Fruit fly (Drosophila melanogaster) Kc167 (cell line): ENCODE data around the gene CG5866.

Experiments
- Myc ChIP-seq: fragments of >200 bp; optimal IDR thresholded peaks from 2 replicates; lab custom pipeline; 2017; ENCODE audit warnings: missing external identifiers
- Sin3A ChIP-seq: fragments of >200 bp; optimal IDR thresholded peaks from 2 replicates; lab custom pipeline; 2018; ENCODE audit warnings: missing external identifiers
- h ChIP-seq: fragments of >200 bp; optimal IDR thresholded peaks from 3 replicates; lab custom pipeline; 2018; ENCODE audit warnings: missing external identifiers
- insv ChIP-seq: fragments of >200 bp; optimal IDR thresholded peaks from 3 replicates; lab custom pipeline; 2018; ENCODE audit warnings: missing external identifiers
- psq ChIP-seq: fragments of >200 bp; optimal IDR thresholded peaks from 2 replicates; lab custom pipeline; 2017; ENCODE audit warnings: missing external identifiers
- ttk ChIP-seq: sonication (Bioruptor generic); optimal IDR thresholded peaks from 2 replicates; lab custom pipeline; 2017; ENCODE audit warnings: missing external identifiers

Gene CG5866

dm6 chr3R:17417167-17417566, 1.6 kb downstream of the CG5866 start, which contains the start of gene CG33333:
TSS of gene CG33333 (plus strand) at chr3R:17417467.
- TF ChIP-seq insv (lab: Kevin White, UChicago): no peak

DNA sequence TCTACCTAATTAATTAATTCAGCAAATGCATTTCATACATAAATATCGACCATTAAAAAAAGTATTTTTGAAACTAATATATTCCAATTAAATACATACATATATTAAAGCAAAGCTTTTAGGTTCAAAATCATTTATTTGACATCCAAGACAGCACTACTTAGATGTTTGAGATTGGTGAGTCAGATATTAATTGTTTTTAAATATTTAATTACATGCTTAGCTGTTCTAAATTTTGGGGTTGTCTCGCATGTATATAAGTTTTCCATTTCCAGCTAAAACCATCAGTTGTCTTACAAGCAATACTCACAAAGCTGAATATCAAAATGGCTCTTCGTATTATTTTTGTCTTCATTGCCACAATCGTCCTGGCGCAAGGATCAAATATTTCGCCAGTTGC, 2.9 kb downstream of the CG5866 start, which contains the start of gene CG42834:
Gene CG42834, plus strand, starts transcription at position 301 of the 400 bp plus-strand sequence.
- TF ChIP-seq psq (lab: Kevin White, UChicago) (no peak), Myc (no peak), ttk (lab: Kevin White, UChicago) (no peak), insv (lab: Kevin White, UChicago) (no peak), Sin3A (lab: Kevin White, UChicago) (no peak), h (lab: Kevin White, UChicago) (no peak)

- TF ChIP-seq psq (lab: Kevin White, UChicago) (no peak), Sin3A (lab: Kevin White, UChicago) (no peak), insv (lab: Kevin White, UChicago) (no peak), h (lab: Kevin White, UChicago) (no peak)
Observed at dm6 chr3R:17420338-17420737, 4.8 kb downstream of the CG5866 start, which contains the start of gene CG42835. TSS of gene CG42835 (plus strand) at chr3R:17420638.

dm6 chr3R:17422102-17422501, 6.6 kb downstream of the CG5866 start, which contains the start of gene CG14332:
TSS of gene CG14332 (minus strand) at chr3R:17422202.
- TF ChIP-seq psq (lab: Kevin White, UChicago): no peak
- TF ChIP-seq Myc: no peak
- no peak for TF ChIP-seq h (lab: Kevin White, UChicago)
- TF ChIP-seq ttk (lab: Kevin White, UChicago): no peak
- TF ChIP-seq Sin3A (lab: Kevin White, UChicago): no peak
- no peak for TF ChIP-seq insv (lab: Kevin White, UChicago)

- no peak for TF ChIP-seq Sin3A (lab: Kevin White, UChicago)
- no peak for TF ChIP-seq psq (lab: Kevin White, UChicago)
- TF ChIP-seq h (lab: Kevin White, UChicago): no peak
- TF ChIP-seq Myc: no peak
Observed at dm6 chr3R:17425417-17425915, 9.9 kb downstream of the CG5866 start, which contains the start of gene cysu. TSS of gene cysu (plus strand) at chr3R:17425768.

DNA sequence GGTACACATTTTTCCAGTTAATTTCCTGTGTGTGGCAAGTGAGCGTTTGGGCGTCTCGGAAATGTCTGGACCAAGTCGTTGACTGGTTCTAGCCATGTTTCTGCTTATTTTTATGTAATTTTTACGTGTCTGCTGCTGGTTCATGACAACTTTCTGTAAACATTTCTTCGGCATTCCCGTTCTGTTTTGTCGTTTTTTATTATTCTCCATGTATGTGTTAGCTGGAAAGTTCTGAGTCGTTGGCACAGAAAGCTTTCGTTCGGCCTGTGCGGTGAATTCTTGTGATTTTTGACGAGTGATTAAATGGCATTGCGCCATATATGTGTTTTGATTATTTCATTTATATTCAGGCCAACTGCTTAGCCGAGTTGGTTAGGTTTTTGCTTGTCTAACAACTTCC, 10.7 kb downstream of the CG5866 start:
- no peak for TF ChIP-seq ttk (lab: Kevin White, UChicago)

DNA sequence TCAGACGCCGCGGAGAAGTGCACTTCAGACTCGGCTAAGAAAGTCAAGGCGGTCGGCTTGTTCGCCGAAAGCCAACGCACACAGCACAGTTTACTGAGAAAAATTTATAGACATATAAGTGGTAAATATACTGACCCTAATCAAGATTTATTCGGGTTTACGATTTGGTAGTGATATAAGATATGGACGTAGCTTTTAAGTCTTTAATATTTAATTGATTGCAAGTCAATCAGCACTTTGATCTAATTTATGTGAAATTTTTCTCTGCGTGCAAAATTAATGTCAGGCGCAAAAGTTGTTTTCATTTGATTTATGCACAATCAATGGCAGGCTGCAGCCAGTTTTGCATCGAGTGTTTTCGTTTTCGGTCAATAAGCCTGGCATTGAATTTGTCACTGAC, 14.9 kb downstream of the CG5866 start:
- TF ChIP-seq h (lab: Kevin White, UChicago) (no peak), Sin3A (lab: Kevin White, UChicago) (no peak), psq (lab: Kevin White, UChicago) (no peak), Myc (no peak), insv (lab: Kevin White, UChicago) (no peak), ttk (lab: Kevin White, UChicago) (no peak)

DNA sequence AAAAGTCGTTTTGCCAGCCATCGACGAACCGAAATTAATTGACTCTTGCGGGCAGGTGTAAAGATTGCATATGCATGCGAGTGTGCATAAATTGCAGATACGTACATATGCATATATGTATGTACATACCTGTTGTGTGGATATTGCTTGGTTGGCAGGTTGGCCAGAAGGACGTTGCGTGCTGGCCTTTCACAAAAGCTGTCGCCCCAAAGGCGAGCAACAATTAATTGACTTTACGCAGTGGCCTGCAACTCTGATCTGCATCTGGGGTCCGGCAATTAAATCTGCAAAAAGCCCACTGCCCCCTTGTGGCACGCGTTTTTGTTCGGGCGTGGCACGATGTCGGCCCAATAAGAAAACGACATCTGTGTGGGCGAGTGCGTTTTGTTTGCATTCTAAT, 17.6 kb downstream of the CG5866 start:
- TF ChIP-seq Sin3A (lab: Kevin White, UChicago): no peak
- no peak for TF ChIP-seq ttk (lab: Kevin White, UChicago)
- no peak for TF ChIP-seq h (lab: Kevin White, UChicago)
- no peak for TF ChIP-seq Myc
- no peak for TF ChIP-seq psq (lab: Kevin White, UChicago)

DNA sequence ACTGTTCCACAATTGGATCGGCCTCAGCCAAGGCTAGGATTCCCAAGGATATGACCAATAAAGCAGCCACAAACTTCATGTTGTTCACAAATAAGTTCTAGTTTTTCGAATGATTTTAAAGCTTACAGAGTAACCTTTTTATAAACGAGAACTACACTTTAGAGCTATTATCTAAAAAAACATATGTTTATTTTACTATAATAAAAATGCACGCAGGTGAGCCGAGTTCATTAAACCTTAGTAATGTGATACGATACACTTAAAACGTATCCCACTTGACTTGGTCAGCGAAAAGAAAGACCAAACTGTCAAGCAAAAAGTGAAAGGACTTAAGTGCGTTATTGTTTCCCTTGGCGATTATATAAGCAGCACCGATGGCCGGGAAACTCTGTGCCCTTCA, 18.8 kb downstream of the CG5866 start, which contains the start of gene CG44090:
Gene CG44090, minus strand, starts transcription at position 101 of the 400 bp plus-strand sequence.
- no peak for TF ChIP-seq Myc
- no peak for TF ChIP-seq Sin3A (lab: Kevin White, UChicago)
- no peak for TF ChIP-seq psq (lab: Kevin White, UChicago)
- no peak for TF ChIP-seq ttk (lab: Kevin White, UChicago)
- TF ChIP-seq insv (lab: Kevin White, UChicago): no peak
- TF ChIP-seq h (lab: Kevin White, UChicago): no peak

- no peak for TF ChIP-seq psq (lab: Kevin White, UChicago)
- no peak for TF ChIP-seq ttk (lab: Kevin White, UChicago)
Observed at dm6 chr3R:17440628-17441027, 25.1 kb downstream of the CG5866 start, which contains the start of gene CG14331. TSS of gene CG14331 (minus strand) at chr3R:17440728.

DNA sequence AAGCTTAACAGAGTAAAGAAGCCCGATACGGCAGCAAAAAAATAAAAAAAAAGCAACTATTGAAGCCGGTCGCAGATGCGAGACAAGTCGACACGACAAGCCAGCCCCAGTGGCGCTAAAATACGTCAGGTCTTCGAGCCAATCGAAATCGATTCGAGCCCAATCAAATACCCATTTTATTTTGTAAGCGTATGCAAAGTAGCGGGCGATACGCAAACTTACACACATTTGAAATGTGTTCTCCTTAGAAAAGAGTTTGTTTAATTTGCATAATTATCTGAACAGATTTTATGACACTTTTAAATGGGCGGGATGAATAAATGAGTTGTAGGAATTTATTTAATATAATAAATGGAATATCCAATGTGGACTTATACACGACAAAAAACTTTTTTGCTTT, 32.1 kb downstream of the CG5866 start:
- TF ChIP-seq Sin3A (lab: Kevin White, UChicago) (no peak), insv (lab: Kevin White, UChicago) (no peak), psq (lab: Kevin White, UChicago) (no peak), Myc (no peak), h (lab: Kevin White, UChicago) (no peak), ttk (lab: Kevin White, UChicago) (no peak)

DNA sequence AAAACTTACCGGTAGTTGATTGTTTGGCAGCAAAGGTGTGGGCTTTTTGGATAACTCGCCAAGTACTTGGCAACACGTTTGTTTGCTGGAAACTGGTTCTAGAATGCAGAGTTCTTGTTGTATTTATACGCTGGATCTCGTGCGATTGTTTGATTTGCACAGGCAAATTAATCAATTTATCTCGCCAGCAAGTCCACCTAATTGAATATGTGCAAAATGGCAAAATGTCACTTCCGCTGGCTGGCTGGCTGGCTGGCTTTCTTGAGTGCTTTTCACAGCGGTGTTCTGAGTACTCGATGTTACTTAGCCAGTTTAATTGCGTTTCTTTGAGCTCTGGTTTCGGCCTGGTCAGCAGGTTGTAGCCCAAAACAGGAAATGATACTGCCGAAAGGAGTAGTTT, 33.2 kb downstream of the CG5866 start, which contains the start of gene Eh:
Gene Eh, minus strand, starts transcription at position 101 of the 400 bp plus-strand sequence.
- TF ChIP-seq h (lab: Kevin White, UChicago): no peak
- no peak for TF ChIP-seq insv (lab: Kevin White, UChicago)
- no peak for TF ChIP-seq psq (lab: Kevin White, UChicago)
- TF ChIP-seq Sin3A (lab: Kevin White, UChicago): no peak
- TF ChIP-seq Myc: no peak
- TF ChIP-seq ttk (lab: Kevin White, UChicago): no peak

- no peak for TF ChIP-seq insv (lab: Kevin White, UChicago)
- no peak for TF ChIP-seq psq (lab: Kevin White, UChicago)
- TF ChIP-seq ttk (lab: Kevin White, UChicago): no peak
- no peak for TF ChIP-seq h (lab: Kevin White, UChicago)
- no peak for TF ChIP-seq Sin3A (lab: Kevin White, UChicago)
- no peak for TF ChIP-seq Myc
Observed at dm6 chr3R:17449402-17449801, 33.9 kb downstream of the CG5866 start.
